Fruit fly (Drosophila melanogaster) whole organism, adult: ENCODE results near the gene CG4119.

ENCODE experiments used
- CG11617 ChIP-seq: fragments of 200-800 bp; sonication (Bioruptor generic); optimal IDR thresholded peaks from 2 replicates; lab custom pipeline; 2017; ENCODE audit warnings: mild to moderate bottlenecking, missing biosample characterization, missing genetic modification reagents, missing genetic modification characterization
- CG12768 ChIP-seq: fragments of 200-800 bp; sonication (Bioruptor generic); optimal IDR thresholded peaks from 2 replicates; lab custom pipeline; 2017; ENCODE audit warnings: missing biosample characterization, missing genetic modification characterization, mild to moderate bottlenecking, moderate library complexity, missing genetic modification reagents
- CG14711 ChIP-seq: fragments of 200-800 bp; sonication (Bioruptor generic); optimal IDR thresholded peaks from 2 replicates; lab custom pipeline; 2018; ENCODE audit warnings: missing biosample characterization, mild to moderate bottlenecking, missing genetic modification characterization, moderate library complexity
- CG1620 ChIP-seq: fragments of 200-800 bp; sonication (Bioruptor generic); optimal IDR thresholded peaks from 2 replicates; lab custom pipeline; 2016; ENCODE audit warnings: missing biosample characterization, missing genetic modification characterization
- CG33017 ChIP-seq: fragments of 200-800 bp; sonication (Bioruptor generic); optimal IDR thresholded peaks from 2 replicates; lab custom pipeline; 2018; ENCODE audit warnings: missing biosample characterization, mild to moderate bottlenecking, missing genetic modification characterization, moderate library complexity
- CG5204 ChIP-seq: fragments of 200-800 bp; sonication (Bioruptor generic); optimal IDR thresholded peaks from 2 replicates; lab custom pipeline; 2016; ENCODE audit warnings: missing biosample characterization, missing genetic modification characterization
- CG7045 ChIP-seq: fragments of 200-800 bp; sonication (Bioruptor generic); optimal IDR thresholded peaks from 2 replicates; lab custom pipeline; 2017; ENCODE audit warnings: missing biosample characterization, mild to moderate bottlenecking, missing genetic modification characterization
- CG7101 ChIP-seq: fragments of 200-800 bp; sonication (Bioruptor generic); optimal IDR thresholded peaks from 2 replicates; lab custom pipeline; 2018; ENCODE audit warnings: missing biosample characterization, mild to moderate bottlenecking, missing genetic modification characterization, moderate library complexity
- Clk ChIP-seq: fragments of 200-800 bp; sonication (Bioruptor generic); optimal IDR thresholded peaks from 2 replicates; lab custom pipeline; 2017; ENCODE audit warnings: missing biosample characterization, missing genetic modification characterization
- Crg-1 ChIP-seq: fragments of 200-800 bp; sonication (Bioruptor generic); optimal IDR thresholded peaks from 2 replicates; lab custom pipeline; 2016; ENCODE audit warnings: missing biosample characterization, missing genetic modification characterization
- Hr96 ChIP-seq: fragments of 200-800 bp; sonication (Bioruptor generic); optimal IDR thresholded peaks from 2 replicates; lab custom pipeline; 2016; ENCODE audit warnings: missing biosample characterization, missing genetic modification characterization
- Mnt ChIP-seq: fragments of 200-800 bp; sonication (Bioruptor generic); optimal IDR thresholded peaks from 2 replicates; lab custom pipeline; 2016; ENCODE audit warnings: missing biosample characterization, mild to moderate bottlenecking, missing genetic modification characterization
- bab1 ChIP-seq: fragments of 200-800 bp; sonication (Bioruptor generic); optimal IDR thresholded peaks from 3 replicates; lab custom pipeline; 2019; ENCODE audit warnings: missing biosample characterization, mild to moderate bottlenecking, missing genetic modification characterization, moderate library complexity
- cic ChIP-seq: fragments of 200-800 bp; sonication (Bioruptor generic); optimal IDR thresholded peaks from 2 replicates; lab custom pipeline; 2017; ENCODE audit warnings: missing biosample characterization, mild to moderate bottlenecking, missing genetic modification characterization, moderate library complexity
- cnc ChIP-seq, 2 experiments: fragments of >200 bp; optimal IDR thresholded peaks; 2 replicates each; lab custom pipeline; 2017
- kay ChIP-seq: fragments of 200-800 bp; sonication (Bioruptor generic); peaks from one replicate; lab custom pipeline; 2016; ENCODE audit warnings: missing biosample characterization, missing genetic modification characterization, borderline replicate concordance
- ovo ChIP-seq: fragments of 200-800 bp; sonication (Bioruptor generic); optimal IDR thresholded peaks from 2 replicates; lab custom pipeline; 2016; ENCODE audit warnings: missing biosample characterization, missing genetic modification characterization
- pad ChIP-seq: fragments of 200-800 bp; sonication (Bioruptor generic); optimal IDR thresholded peaks from 3 replicates; lab custom pipeline; 2017; ENCODE audit warnings: missing biosample characterization, missing genetic modification characterization, mild to moderate bottlenecking, moderate library complexity, missing genetic modification reagents
- tj ChIP-seq: fragments of 200-800 bp; sonication (Bioruptor generic); optimal IDR thresholded peaks from 3 replicates; lab custom pipeline; 2017; ENCODE audit warnings: missing biosample characterization, mild to moderate bottlenecking, missing genetic modification characterization, moderate library complexity
- toe ChIP-seq: fragments of 200-800 bp; sonication (Bioruptor generic); optimal IDR thresholded peaks from 2 replicates; lab custom pipeline; 2016; ENCODE audit warnings: missing biosample characterization, missing genetic modification characterization

The CG4119 gene

dm6 chrX:5665902-5666301 is at the start of gene CG4119, which contains the start of gene Sirt4:
CG4119 (plus strand) TSS chrX:5666052.
Sirt4 (minus strand) TSS chrX:5665940.
- TF ChIP-seq CG7045 (GFP tag; lab: Kevin White, UChicago), result no peak
- peak; percentile 68 for TF ChIP-seq Mnt (GFP tag; lab: Kevin White, UChicago)
- peak; percentile 2 for TF ChIP-seq CG7101 (tag; lab: Kevin White, UChicago)
- TF ChIP-seq Crg-1 (GFP tag; lab: Kevin White, UChicago), result peak; percentile 59
- peak; percentile 65 for TF ChIP-seq bab1 (GFP tag; lab: Kevin White, UChicago)
- peak; percentile 62 for TF ChIP-seq tj (GFP tag; lab: Kevin White, UChicago)
- TF ChIP-seq CG5204 (GFP tag; lab: Kevin White, UChicago), result no peak
- no peak for TF ChIP-seq cnc (optimal IDR thresholded peaks at IDR 0.05; lab: Kevin White, UChicago)
- TF ChIP-seq CG14711 (tag; lab: Kevin White, UChicago), result peak; percentile 15
- peak; percentile 44 for TF ChIP-seq CG1620 (GFP tag; lab: Kevin White, UChicago)
- TF ChIP-seq CG11617 (GFP tag; lab: Kevin White, UChicago), result no peak
- peak; percentile 7 for TF ChIP-seq toe (GFP tag; lab: Kevin White, UChicago)
- TF ChIP-seq pad (GFP tag; lab: Kevin White, UChicago), result peak; percentile 27
- TF ChIP-seq Hr96, result no peak
- no peak for TF ChIP-seq Clk
- TF ChIP-seq CG12768 (GFP tag; lab: Kevin White, UChicago), result no peak
- peak; percentile 34 for TF ChIP-seq cic
- TF ChIP-seq ovo (GFP tag; lab: Kevin White, UChicago), result no peak

dm6 chrX:5616270-5616669 is 49.6 kb upstream of the CG4119 start, which contains the start of gene CG34434:
CG34434 (minus strand) TSS chrX:5616370.
- TF ChIP-seq ovo (GFP tag; lab: Kevin White, UChicago) (no peak), tj (GFP tag; lab: Kevin White, UChicago) (no peak), Hr96 (no peak), toe (GFP tag; lab: Kevin White, UChicago) (no peak), CG14711 (tag; lab: Kevin White, UChicago) (no peak), CG7101 (tag; lab: Kevin White, UChicago) (no peak), CG1620 (GFP tag; lab: Kevin White, UChicago) (no peak), Mnt (GFP tag; lab: Kevin White, UChicago) (no peak), cnc (optimal IDR thresholded peaks at IDR 0.05; lab: Kevin White, UChicago) (no peak), bab1 (GFP tag; lab: Kevin White, UChicago) (no peak), CG33017 (tag; lab: Kevin White, UChicago) (no peak), Clk (no peak), cic (no peak), CG7045 (GFP tag; lab: Kevin White, UChicago) (no peak), pad (GFP tag; lab: Kevin White, UChicago) (no peak), kay (GFP tag; lab: Kevin White, UChicago) (no peak), CG11617 (GFP tag; lab: Kevin White, UChicago) (no peak)

dm6 chrX:5618562-5618961 is 47.3 kb upstream of the CG4119 start, which contains the start of gene RhoGAP5A:
RhoGAP5A (minus strand) TSS chrX:5618806.
- no peak for TF ChIP-seq CG7045 (GFP tag; lab: Kevin White, UChicago)
- no peak for TF ChIP-seq CG7101 (tag; lab: Kevin White, UChicago)
- TF ChIP-seq tj (GFP tag; lab: Kevin White, UChicago), result no peak
- no peak for TF ChIP-seq pad (GFP tag; lab: Kevin White, UChicago)
- no peak for TF ChIP-seq Clk
- no peak for TF ChIP-seq Hr96
- no peak for TF ChIP-seq ovo (GFP tag; lab: Kevin White, UChicago)
- TF ChIP-seq cnc (optimal IDR thresholded peaks at IDR 0.05; lab: Kevin White, UChicago), result no peak
- TF ChIP-seq Crg-1 (GFP tag; lab: Kevin White, UChicago), result no peak
- TF ChIP-seq toe (GFP tag; lab: Kevin White, UChicago), result no peak
- TF ChIP-seq CG14711 (tag; lab: Kevin White, UChicago), result no peak
- TF ChIP-seq CG12768 (GFP tag; lab: Kevin White, UChicago), result no peak
- no peak for TF ChIP-seq kay (GFP tag; lab: Kevin White, UChicago)
- TF ChIP-seq CG5204 (GFP tag; lab: Kevin White, UChicago), result no peak
- TF ChIP-seq cic, result no peak
- TF ChIP-seq CG11617 (GFP tag; lab: Kevin White, UChicago), result no peak
- TF ChIP-seq bab1 (GFP tag; lab: Kevin White, UChicago), result no peak
- no peak for TF ChIP-seq CG33017 (tag; lab: Kevin White, UChicago)
- TF ChIP-seq CG1620 (GFP tag; lab: Kevin White, UChicago), result no peak
- TF ChIP-seq Mnt (GFP tag; lab: Kevin White, UChicago), result no peak

- TF ChIP-seq Mnt (GFP tag; lab: Kevin White, UChicago) (peak; percentile 93), CG33017 (tag; lab: Kevin White, UChicago) (no peak), CG11617 (GFP tag; lab: Kevin White, UChicago) (peak; percentile 6), cic (peak; percentile 27), kay (GFP tag; lab: Kevin White, UChicago) (peak; percentile 97), bab1 (GFP tag; lab: Kevin White, UChicago) (peak; percentile 25), tj (GFP tag; lab: Kevin White, UChicago) (peak; percentile 64), pad (GFP tag; lab: Kevin White, UChicago) (no peak)
Measured at dm6 chrX:5621893-5622803, 43.7 kb upstream of the CG4119 start, which contains the start of the genes Mlc-c and Pop1. Mlc-c (minus strand) TSS chrX:5622539. Pop1 (plus strand) TSS chrX:5622648.

dm6 chrX:5634714-5635113 is 31.1 kb upstream of the CG4119 start:
- no peak for TF ChIP-seq bab1 (GFP tag; lab: Kevin White, UChicago)
- TF ChIP-seq CG14711 (tag; lab: Kevin White, UChicago), result no peak
- no peak for TF ChIP-seq cic
- TF ChIP-seq kay (GFP tag; lab: Kevin White, UChicago), result no peak
- no peak for TF ChIP-seq cnc (optimal IDR thresholded peaks at IDR 0.05; lab: Kevin White, UChicago)
- TF ChIP-seq CG1620 (GFP tag; lab: Kevin White, UChicago), result no peak
